Worm (Caenorhabditis elegans): Measurements from ENCODE around the gene Y75B8A.6.

DNA sequence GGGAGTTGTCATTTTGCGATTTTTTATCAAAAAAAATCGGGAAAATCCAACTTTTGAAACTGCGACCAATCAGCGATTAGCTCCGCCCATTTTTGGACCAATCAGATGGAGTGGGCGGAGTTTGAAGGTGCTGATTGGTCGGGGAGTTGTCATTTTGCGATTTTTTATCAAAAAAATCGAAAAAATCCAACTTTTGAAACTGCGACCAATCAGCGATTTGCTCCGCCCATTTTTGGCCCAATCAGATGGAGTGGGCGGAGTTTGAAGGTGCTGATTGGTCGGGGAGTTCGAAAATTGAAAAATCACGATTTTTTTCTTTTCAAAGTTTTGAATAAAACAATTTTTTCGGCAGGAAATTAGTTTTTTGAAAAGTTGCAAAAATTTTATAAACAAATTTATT, 27.4 kb upstream of the Y75B8A.6 start:
- TF ChIP-seq nhr-25 (tag; optimal IDR thresholded peaks at IDR 0.05), result no peak
- TF ChIP-seq F13H6.1 (tag; optimal IDR thresholded peaks at IDR 0.05), result no peak
- no peak for TF ChIP-seq snpc-4 (tag; optimal IDR thresholded peaks at IDR 0.05)
- no peak for TF ChIP-seq ztf-4 (tag; optimal IDR thresholded peaks at IDR 0.05)
